Worm (Caenorhabditis elegans): ENCODE measurements around the gene Y73F8A.32.

Y73F8A.32 gene

DNA sequence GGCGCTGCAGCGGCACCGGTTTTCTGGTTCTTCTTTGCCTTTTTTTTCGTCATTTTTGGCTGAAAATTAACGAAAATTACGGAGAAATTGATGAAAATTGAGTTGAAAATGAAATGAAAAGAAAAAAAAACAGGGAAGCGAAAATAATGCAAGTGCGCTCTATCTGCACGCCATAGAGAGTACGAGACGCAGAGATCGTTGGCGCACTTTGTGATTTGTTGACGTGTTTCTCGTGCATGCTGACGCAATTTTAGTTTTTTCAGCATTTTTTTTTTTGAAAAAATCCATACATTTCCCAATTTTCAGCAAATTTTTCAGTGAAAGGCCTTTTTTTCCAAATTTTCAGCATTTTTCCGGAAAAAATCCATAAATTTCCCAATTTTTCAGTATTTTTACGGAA lies 49.8 kb downstream of the Y73F8A.32 start, which contains the start of gene ntl-11 (continued):
- TF ChIP-seq rnt-1 (tag; optimal IDR thresholded peaks at IDR 0.05) (no peak), lin-15B (tag; optimal IDR thresholded peaks at IDR 0.05) (peak; percentile 99), fkh-8 (tag; optimal IDR thresholded peaks at IDR 0.05) (peak; percentile 98), dpl-1 (GFP tag; optimal IDR thresholded peaks at IDR 0.05) (peak; percentile 86 to 91 (median 88)), alr-1 (tag; optimal IDR thresholded peaks at IDR 0.05; ENCODE audit: borderline replicate concordance) (no peak), unc-130 (tag; optimal IDR thresholded peaks at IDR 0.05) (peak; percentile 95), aha-1 (tag; optimal IDR thresholded peaks at IDR 0.05) (peak; percentile 89), lin-13 (GFP tag; optimal IDR thresholded peaks at IDR 0.05) (peak; percentile 98), aly-2 (tag; optimal IDR thresholded peaks at IDR 0.05) (peak; percentile 96), hlh-4 (tag; optimal IDR thresholded peaks at IDR 0.05) (no peak), C34B4.2 (tag; optimal IDR thresholded peaks at IDR 0.05) (peak; percentile 87), ceh-63 (GFP tag; optimal IDR thresholded peaks at IDR 0.05) (no peak), isw-1 (GFP tag; IDR thresholded peaks at IDR 0.05) (peak; percentile 98), ztf-11 (tag; optimal IDR thresholded peaks at IDR 0.05) (peak in 1 of 2 experiments; percentile 88), nhr-84 (tag; optimal IDR thresholded peaks at IDR 0.05) (no peak), xbp-1 (tag; optimal IDR thresholded peaks at IDR 0.05) (peak; percentile 98), hlh-17 (GFP tag; optimal IDR thresholded peaks at IDR 0.05; ENCODE audit: borderline replicate concordance) (no peak), dsc-1 (tag; optimal IDR thresholded peaks at IDR 0.05) (peak; percentile 98), zip-4 (GFP tag; optimal IDR thresholded peaks at IDR 0.05) (peak; percentile 91), nhr-19 (GFP tag; conservative IDR thresholded peaks at IDR 0.05) (peak; percentile 97), nhr-28 (tag; optimal IDR thresholded peaks at IDR 0.05) (no peak), blmp-1 (tag; optimal IDR thresholded peaks at IDR 0.05) (peak; percentile 78), sup-37 (GFP tag; optimal IDR thresholded peaks at IDR 0.05) (peak; percentile 90), nhr-11 (tag; optimal IDR thresholded peaks at IDR 0.05) (peak; percentile 94), jun-1 (tag; optimal IDR thresholded peaks at IDR 0.05) (peak; percentile 97), hpl-2 (GFP tag; optimal IDR thresholded peaks at IDR 0.05) (peak; percentile 96), ama-1 (optimal IDR thresholded peaks at IDR 0.05) (peak; percentile 5), F16B12.6 (tag; optimal IDR thresholded peaks at IDR 0.05) (peak; percentile 69), nhr-76 (tag; optimal IDR thresholded peaks at IDR 0.05) (peak; percentile 3), elt-2 (tag; optimal IDR thresholded peaks at IDR 0.05) (peak; percentile 85), unc-30 (tag; optimal IDR thresholded peaks at IDR 0.05) (peak; percentile 74), Y116A8C.19 (tag; optimal IDR thresholded peaks at IDR 0.05; ENCODE audit: borderline replicate concordance) (no peak)
